Fruit fly (Drosophila melanogaster) whole organism, adult: ENCODE results near the gene CG16713.

ENCODE experiments used
- Hr96 ChIP-seq: fragments of 200-800 bp; sonication (Bioruptor generic); optimal IDR thresholded peaks from 2 replicates; lab custom pipeline; 2016; ENCODE audit warnings: missing biosample characterization, missing genetic modification characterization
- kay ChIP-seq: fragments of 200-800 bp; sonication (Bioruptor generic); peaks from one replicate; lab custom pipeline; 2016; ENCODE audit warnings: missing biosample characterization, missing genetic modification characterization, borderline replicate concordance

- TF ChIP-seq kay (GFP tag; lab: Kevin White, UChicago) (peak; percentile 36), Hr96 (GFP tag; lab: Kevin White, UChicago) (no peak)
These were observed at the start of gene CG16713 for dm6 chr2L:3695361-3695818.
